Fruit fly (Drosophila melanogaster) whole organism, embryonic: ENCODE measurements around the gene CG4951.

ENCODE experiments used
- Awh ChIP-seq: fragments of 200-800 bp; sonication (Bioruptor generic); IDR thresholded peaks from 2 replicates; pipeline ENCODE4, ENCODE4 v1.3.6; 2022; ENCODE audit warnings: missing biosample characterization, missing genetic modification characterization
- CG10462 ChIP-seq: fragments of 200-800 bp; sonication (Bioruptor generic); optimal IDR thresholded peaks from 2 replicates; lab custom pipeline; 2016; ENCODE audit warnings: missing biosample characterization, missing genetic modification characterization
- CG10543 ChIP-seq: fragments of 200-800 bp; sonication (Bioruptor generic); optimal IDR thresholded peaks from 3 replicates; lab custom pipeline; 2017; ENCODE audit warnings: missing biosample characterization, mild to moderate bottlenecking, missing genetic modification characterization, moderate library complexity
- CG10979 ChIP-seq: fragments of 200-800 bp; sonication (Bioruptor generic); optimal IDR thresholded peaks from 2 replicates; lab custom pipeline; 2018; ENCODE audit warnings: missing biosample characterization, mild to moderate bottlenecking, missing genetic modification characterization, moderate library complexity
- CG11247 ChIP-seq: fragments of 200-800 bp; sonication (Bioruptor generic); IDR thresholded peaks from 2 replicates; pipeline ENCODE4 v1.3.6; 2022; ENCODE audit warnings: missing biosample characterization, missing genetic modification characterization
- CG12104 ChIP-seq: fragments of 200-800 bp; sonication (Bioruptor generic); optimal IDR thresholded peaks from 3 replicates; lab custom pipeline; 2016; ENCODE audit warnings: missing biosample characterization, missing genetic modification characterization
- CG13296 ChIP-seq: fragments of 200-800 bp; sonication (Bioruptor generic); optimal IDR thresholded peaks from 3 replicates; lab custom pipeline; 2018; ENCODE audit warnings: missing biosample characterization, mild to moderate bottlenecking, missing genetic modification characterization
- CG14710 ChIP-seq: fragments of 200-800 bp; sonication (Bioruptor generic); optimal IDR thresholded peaks from 3 replicates; lab custom pipeline; 2019; ENCODE audit warnings: missing biosample characterization, mild to moderate bottlenecking, missing genetic modification characterization, moderate library complexity
- CG15479 ChIP-seq: fragments of 200-800 bp; sonication (Bioruptor generic); optimal IDR thresholded peaks from 3 replicates; lab custom pipeline; 2019; ENCODE audit warnings: missing biosample characterization, mild to moderate bottlenecking, missing genetic modification characterization, moderate library complexity
- CG2129 ChIP-seq: fragments of 200-800 bp; sonication (Bioruptor generic); IDR thresholded peaks from 2 replicates; pipeline ENCODE4 v1.3.6; 2022; ENCODE audit warnings: missing biosample characterization, missing genetic modification characterization; ENCODE audit not compliant: partially characterized antibody
- CG2199 ChIP-seq: fragments of 200-800 bp; sonication (Bioruptor generic); IDR thresholded peaks from 3 replicates; pipeline ENCODE4 v1.3.6; 2022; ENCODE audit warnings: missing biosample characterization, missing genetic modification characterization
- CG31224 ChIP-seq: fragments of 200-800 bp; sonication (Bioruptor generic); IDR thresholded peaks from 2 replicates; pipeline ENCODE4 v1.3.6; 2022; ENCODE audit warnings: missing biosample characterization, missing genetic modification characterization
- CG31388 ChIP-seq: fragments of 200-800 bp; sonication (Bioruptor generic); optimal IDR thresholded peaks from 2 replicates; lab custom pipeline; 2016; ENCODE audit warnings: missing biosample characterization, missing genetic modification characterization
- CG34224 ChIP-seq: fragments of 200-800 bp; sonication (Bioruptor generic); IDR thresholded peaks from 3 replicates; pipeline ENCODE4 v1.3.6; 2022; ENCODE audit warnings: missing biosample characterization, missing genetic modification characterization; ENCODE audit not compliant: partially characterized antibody
- CG4854 ChIP-seq: fragments of 200-800 bp; sonication (Bioruptor generic); optimal IDR thresholded peaks from 2 replicates; lab custom pipeline; 2016; ENCODE audit warnings: missing biosample characterization, missing genetic modification characterization, inconsistent platforms
- CG5180 ChIP-seq: fragments of 200-800 bp; sonication (Bioruptor generic); optimal IDR thresholded peaks from 3 replicates; lab custom pipeline; 2017; ENCODE audit warnings: missing biosample characterization, missing genetic modification characterization, mild to moderate bottlenecking, moderate library complexity, missing genetic modification reagents
- CG5245 ChIP-seq: fragments of 200-800 bp; sonication (Bioruptor generic); optimal IDR thresholded peaks from 3 replicates; lab custom pipeline; 2016; ENCODE audit warnings: missing biosample characterization, missing genetic modification characterization
- CG6683 ChIP-seq: fragments of 200-800 bp; sonication (Bioruptor generic); optimal IDR thresholded peaks from 2 replicates; lab custom pipeline; 2017; ENCODE audit warnings: missing biosample characterization, mild to moderate bottlenecking, missing genetic modification characterization, missing genetic modification reagents
- CG7745 ChIP-seq: fragments of 200-800 bp; sonication (Bioruptor generic); optimal IDR thresholded peaks from 2 replicates; lab custom pipeline; 2018; ENCODE audit warnings: missing biosample characterization, mild to moderate bottlenecking, missing genetic modification characterization, moderate library complexity
- Doc2 ChIP-seq: fragments of 200-800 bp; sonication (Bioruptor generic); IDR thresholded peaks from 2 replicates; pipeline ENCODE4 v1.3.6; 2022; ENCODE audit warnings: missing biosample characterization, missing genetic modification characterization
- Elba2 ChIP-seq: fragments of 200-800 bp; sonication (Bioruptor generic); optimal IDR thresholded peaks from 3 replicates; lab custom pipeline; 2016; ENCODE audit warnings: missing biosample characterization, missing genetic modification characterization
- Ets65A ChIP-seq: fragments of 200-800 bp; sonication (Bioruptor generic); peaks from one replicate; lab custom pipeline; 2016; ENCODE audit warnings: missing biosample characterization, missing genetic modification characterization
- Fer2 ChIP-seq: fragments of 200-800 bp; sonication (Bioruptor generic); optimal IDR thresholded peaks from 2 replicates; lab custom pipeline; 2018; ENCODE audit warnings: missing biosample characterization, mild to moderate bottlenecking, missing genetic modification characterization, moderate library complexity
- Gug ChIP-seq: fragments of 200-800 bp; sonication (Bioruptor generic); IDR thresholded peaks from 4 replicates; pipeline ENCODE4 v1.3.6; 2022; ENCODE audit warnings: missing biosample characterization, missing genetic modification characterization
- HHEX ChIP-seq: fragments of 200-800 bp; sonication (Bioruptor generic); optimal IDR thresholded peaks from 3 replicates; lab custom pipeline; 2017; ENCODE audit warnings: missing biosample characterization, mild to moderate bottlenecking, missing genetic modification characterization, missing genetic modification reagents
- MTF-1 ChIP-seq: fragments of 200-800 bp; sonication (Bioruptor generic); optimal IDR thresholded peaks from 2 replicates; lab custom pipeline; 2018; ENCODE audit warnings: missing biosample characterization, mild to moderate bottlenecking, missing genetic modification characterization, borderline replicate concordance
- Pdp1 ChIP-seq, 2 experiments: fragments of 200-800 bp; sonication (Bioruptor generic); optimal IDR thresholded peaks; 3 replicates each; lab custom pipeline; 2016; ENCODE audit warnings: missing biosample characterization in 2 of 2, missing genetic modification characterization in 2 of 2, mild to moderate bottlenecking in 1 of 2, moderate library complexity in 1 of 2
- Ravus ChIP-seq: fragments of 200-800 bp; sonication (Bioruptor generic); IDR thresholded peaks from 2 replicates; pipeline ENCODE4 v1.3.6; 2022; ENCODE audit warnings: missing biosample characterization, missing genetic modification characterization
- Scr ChIP-seq: fragments of 200-800 bp; sonication (Bioruptor generic); IDR thresholded peaks from 2 replicates; pipeline ENCODE4 v1.3.6; 2022; ENCODE audit warnings: missing biosample characterization, missing genetic modification characterization; ENCODE audit not compliant: partially characterized antibody
- al ChIP-seq: fragments of 200-800 bp; sonication (Bioruptor generic); IDR thresholded peaks from 2 replicates; pipeline ENCODE4 v1.3.6; 2022; ENCODE audit warnings: missing biosample characterization, missing genetic modification characterization
- corto ChIP-seq: fragments of 200-800 bp; sonication (Bioruptor generic); optimal IDR thresholded peaks from 2 replicates; lab custom pipeline; 2016; ENCODE audit warnings: missing biosample characterization, mild to moderate bottlenecking, missing genetic modification characterization, moderate library complexity
- dpn ChIP-seq, 2 experiments: fragments of 200-800 bp; sonication (Bioruptor generic); optimal IDR thresholded peaks; 3 replicates each; lab custom pipeline; 2016; ENCODE audit warnings: missing biosample characterization in 2 of 2, missing genetic modification characterization in 2 of 2
- dysf ChIP-seq: fragments of 200-800 bp; sonication (Bioruptor generic); IDR thresholded peaks from 3 replicates; pipeline ENCODE4 v1.3.6; 2022; ENCODE audit warnings: missing biosample characterization, missing genetic modification characterization
- exex ChIP-seq: fragments of 200-800 bp; sonication (Bioruptor generic); optimal IDR thresholded peaks from 4 replicates; lab custom pipeline; 2018; ENCODE audit warnings: missing biosample characterization, mild to moderate bottlenecking, missing genetic modification characterization, moderate library complexity
- fd64A ChIP-seq: fragments of 200-800 bp; sonication (Bioruptor generic); optimal IDR thresholded peaks from 3 replicates; lab custom pipeline; 2018; ENCODE audit warnings: missing biosample characterization, mild to moderate bottlenecking, missing genetic modification characterization
- ftz-f1 ChIP-seq: fragments of 200-800 bp; sonication (Bioruptor generic); optimal IDR thresholded peaks from 2 replicates; lab custom pipeline; 2016; ENCODE audit warnings: missing biosample characterization, missing genetic modification characterization
- gt ChIP-seq: fragments of 200-800 bp; sonication (Bioruptor generic); IDR thresholded peaks from 2 replicates; pipeline ENCODE4 v1.3.6; 2022; ENCODE audit warnings: missing biosample characterization, missing genetic modification characterization
- nom ChIP-seq: fragments of 200-800 bp; sonication (Bioruptor generic); optimal IDR thresholded peaks from 2 replicates; lab custom pipeline; 2017; ENCODE audit warnings: missing biosample characterization, missing genetic modification characterization, mild to moderate bottlenecking, moderate library complexity, missing genetic modification reagents
- otp ChIP-seq: fragments of 200-800 bp; sonication (Bioruptor generic); IDR thresholded peaks from 3 replicates; pipeline ENCODE4, ENCODE4 v1.3.6; 2022; ENCODE audit warnings: missing biosample characterization, missing genetic modification characterization
- prd ChIP-seq, 3 experiments: fragments of >200 bp in 2 of 3; fragments of 200-800 bp in 1 of 3; sonication (Bioruptor generic) in 1 of 3; optimal IDR thresholded peaks in 2 of 3; IDR thresholded peaks in 1 of 3; 2 replicates in 2 of 3; 3 replicates in 1 of 3; pipeline versions ENCODE4 v1.3.6 to Lab custom; 2017 to 2022; ENCODE audit warnings: missing biosample characterization in 1 of 3, missing genetic modification characterization in 1 of 3
- rib ChIP-seq: fragments of 200-800 bp; sonication (Bioruptor generic); IDR thresholded peaks from 2 replicates; pipeline ENCODE4 v1.3.6; 2022; ENCODE audit warnings: missing biosample characterization, missing genetic modification characterization
- tio ChIP-seq: fragments of 200-800 bp; sonication (Bioruptor generic); optimal IDR thresholded peaks from 2 replicates; lab custom pipeline; 2017; ENCODE audit warnings: missing biosample characterization, missing genetic modification characterization, inconsistent platforms
- toy ChIP-seq: fragments of 200-800 bp; sonication (Bioruptor generic); IDR thresholded peaks from 2 replicates; pipeline ENCODE4 v1.3.6; 2022; ENCODE audit warnings: missing biosample characterization, missing genetic modification characterization
- unpg ChIP-seq: fragments of 200-800 bp; sonication (Bioruptor generic); optimal IDR thresholded peaks from 3 replicates; lab custom pipeline; 2018; ENCODE audit warnings: missing biosample characterization, mild to moderate bottlenecking, missing genetic modification characterization, moderate library complexity
- wor ChIP-seq: fragments of 200-800 bp; sonication (Bioruptor generic); IDR thresholded peaks from 2 replicates; pipeline ENCODE4 v1.3.6; 2022; ENCODE audit warnings: missing biosample characterization, missing genetic modification characterization
- yki ChIP-seq: fragments of >200 bp; optimal IDR thresholded peaks from 3 replicates; lab custom pipeline; 2018
- zen ChIP-seq: fragments of 200-800 bp; sonication (Bioruptor generic); optimal IDR thresholded peaks from 3 replicates; lab custom pipeline; 2018; ENCODE audit warnings: missing biosample characterization, mild to moderate bottlenecking, missing genetic modification characterization, moderate library complexity
- zf30C ChIP-seq: fragments of 200-800 bp; sonication (Bioruptor generic); optimal IDR thresholded peaks from 3 replicates; lab custom pipeline; 2018; ENCODE audit warnings: missing biosample characterization, mild to moderate bottlenecking, missing genetic modification characterization

The CG4951 gene

DNA sequence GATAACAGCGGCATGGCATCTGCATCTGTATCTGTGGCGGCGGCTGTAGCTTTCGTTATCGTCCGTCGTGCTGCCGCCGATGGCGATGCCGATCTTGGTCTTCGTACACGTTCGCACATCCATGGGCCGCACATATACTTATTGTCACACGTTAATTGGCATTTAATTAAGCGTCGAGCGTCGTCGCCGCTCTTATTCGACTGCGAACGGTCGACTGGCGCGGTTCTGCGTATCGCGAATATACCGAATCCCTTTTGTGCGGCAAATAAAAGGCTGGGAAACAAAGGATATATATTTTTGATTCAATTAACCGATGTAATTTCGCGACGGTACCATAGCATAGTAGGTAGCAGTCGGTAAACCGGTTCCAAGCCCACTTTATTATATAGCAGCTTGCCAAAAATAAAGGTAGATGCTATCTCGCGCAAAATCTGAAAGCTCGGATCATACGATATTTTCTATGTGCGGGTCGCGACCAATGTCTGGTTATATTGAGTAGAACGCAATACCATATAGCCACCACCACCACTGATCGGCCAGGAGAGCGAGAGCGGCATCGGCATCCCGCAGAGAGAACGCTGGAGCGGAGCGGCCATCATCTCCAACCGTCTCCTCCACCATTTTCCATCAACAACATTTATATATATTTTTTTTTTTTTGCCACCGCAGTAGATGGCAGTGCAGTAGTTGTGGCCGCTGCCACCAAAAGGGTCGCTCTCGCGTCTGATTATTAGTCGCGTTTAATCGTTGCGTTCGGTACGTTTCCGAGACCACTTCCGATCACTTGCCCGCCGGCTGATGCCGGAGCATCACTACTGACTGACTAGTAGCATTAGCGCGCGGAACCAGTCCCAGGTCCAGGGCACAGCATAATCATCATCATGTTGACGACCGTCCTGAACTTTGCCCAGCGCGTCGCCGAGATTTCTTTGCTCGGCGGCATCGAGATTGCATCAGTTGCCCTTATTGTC is 28.6 kb downstream of the CG4951 start, which contains the start of gene mino (continued):
- TF ChIP-seq HHEX, result peak; percentile 16
- TF ChIP-seq exex, result peak; percentile 92
- no peak for TF ChIP-seq CG11247
- TF ChIP-seq Gug (GFP tag; lab: Robert Waterston, UW), result no peak
- TF ChIP-seq prd (optimal IDR thresholded peaks at IDR 0.05; lab: Kevin White, UChicago), result no peak
- no peak for TF ChIP-seq prd (GFP tag; IDR thresholded peaks at IDR 0.05; lab: Robert Waterston, UW)
- no peak for TF ChIP-seq corto (GFP tag; lab: Kevin White, UChicago)
- no peak for TF ChIP-seq gt
- no peak for TF ChIP-seq CG7745 (tag; lab: Kevin White, UChicago)
- 0 out of 3 replicates have a peak, but pooled peaks have one; percentile 40 for TF ChIP-seq CG2199 (GFP tag; lab: Robert Waterston, UW)
- TF ChIP-seq rib (GFP tag; lab: Robert Waterston, UW), result peak; percentile 33; the same call in 1 of the 2 replicates
- no peak for TF ChIP-seq MTF-1
- 0 out of 3 replicates have a peak, but pooled peaks have one; percentile 16 for TF ChIP-seq CG34224 (GFP tag; lab: Robert Waterston, UW)
- TF ChIP-seq tio (GFP tag; lab: Kevin White, UChicago), result no peak
- no peak for TF ChIP-seq Doc2 (GFP tag; lab: Robert Waterston, UW)
- TF ChIP-seq CG2129, result no peak
- TF ChIP-seq otp (GFP tag; lab: Robert Waterston, UW), result no peak
- TF ChIP-seq Ravus, result no peak
- no peak for TF ChIP-seq Scr (GFP tag; lab: Robert Waterston, UW)
- TF ChIP-seq zen (tag; lab: Kevin White, UChicago), result peak; percentile 44
- no peak for TF ChIP-seq CG5180 (GFP tag; lab: Kevin White, UChicago)
- TF ChIP-seq CG10543 (GFP tag; lab: Kevin White, UChicago), result peak; percentile 83
- TF ChIP-seq wor (GFP tag; lab: Robert Waterston, UW), result no peak
- TF ChIP-seq toy (GFP tag; lab: Robert Waterston, UW), result no peak
- no peak; the same call in 2 of the 3 replicates for TF ChIP-seq dysf (GFP tag; lab: Robert Waterston, UW)
- no peak for TF ChIP-seq CG5245 (GFP tag; lab: Kevin White, UChicago)
- TF ChIP-seq CG31388 (GFP tag; lab: Kevin White, UChicago), result no peak
- TF ChIP-seq Awh (GFP tag; lab: Robert Waterston, UW), result no peak
- TF ChIP-seq dpn (GFP tag; optimal IDR thresholded peaks at IDR 0.05; lab: Kevin White, UChicago), result no peak
- TF ChIP-seq CG6683 (GFP tag; lab: Kevin White, UChicago), result no peak
- no peak for TF ChIP-seq yki (lab: Kevin White, UChicago)
- no peak for TF ChIP-seq CG31224
- TF ChIP-seq Ets65A (GFP tag; lab: Kevin White, UChicago), result no peak
- no peak for TF ChIP-seq CG4854 (GFP tag; lab: Kevin White, UChicago)
- TF ChIP-seq Pdp1 (GFP tag; optimal IDR thresholded peaks at IDR 0.05; lab: Kevin White, UChicago), result no peak
- TF ChIP-seq CG12104 (GFP tag; lab: Kevin White, UChicago), result no peak
- TF ChIP-seq CG10462 (GFP tag; lab: Kevin White, UChicago), result no peak
- TF ChIP-seq ftz-f1, result no peak
- TF ChIP-seq unpg (GFP tag; lab: Kevin White, UChicago), result no peak
- TF ChIP-seq nom (GFP tag; lab: Kevin White, UChicago), result peak; percentile 94
- no peak for TF ChIP-seq Fer2 (tag; lab: Kevin White, UChicago)
- no peak for TF ChIP-seq al
- no peak for TF ChIP-seq CG15479 (GFP tag; lab: Kevin White, UChicago)
- no peak for TF ChIP-seq Elba2
- no peak for TF ChIP-seq CG14710 (tag; lab: Kevin White, UChicago)
- TF ChIP-seq CG10979 (tag; lab: Kevin White, UChicago), result no peak
- TF ChIP-seq CG13296, result no peak
- no peak for TF ChIP-seq fd64A (GFP tag; lab: Kevin White, UChicago)
- no peak for TF ChIP-seq zf30C (GFP tag; lab: Kevin White, UChicago)
